Fruit fly (Drosophila melanogaster) whole organism: ENCODE results near the gene Ypel.

Experiments used
- CG8478 ChIP-seq: fragments of >200 bp; optimal IDR thresholded peaks from 2 replicates; lab custom pipeline; 2018; ENCODE audit warnings: inconsistent platforms
- Dll ChIP-seq: fragments of >200 bp; optimal IDR thresholded peaks from 2 replicates; lab custom pipeline; 2017
- EcR ChIP-seq, 2 experiments: fragments of >200 bp; optimal IDR thresholded peaks; 2 replicates each; lab custom pipeline; 2017; ENCODE audit warnings: missing biosample characterization in 2 of 2, missing genetic modification characterization in 2 of 2, missing genetic modification reagents in 2 of 2
- pan ChIP-seq: fragments of >200 bp; optimal IDR thresholded peaks from 2 replicates; lab custom pipeline; 2017
- psq ChIP-seq: fragments of >200 bp; optimal IDR thresholded peaks from 2 replicates; lab custom pipeline; 2017
- usp ChIP-seq: fragments of >200 bp; optimal IDR thresholded peaks from 2 replicates; lab custom pipeline; 2017; ENCODE audit warnings: missing biosample characterization, missing genetic modification characterization, mixed read lengths

dm6 chrX:10158175-10158574, 54.0 kb downstream of the Ypel start, which contains the start of gene CG43902:
- TF ChIP-seq EcR (GFP tag; optimal IDR thresholded peaks at IDR 0.05; lab: Kevin White, UChicago) (no peak), usp (GFP tag; lab: Kevin White, UChicago) (no peak), psq (no peak), CG8478 (lab: Kevin White, UChicago) (no peak), Dll (lab: Kevin White, UChicago) (no peak), pan (lab: Kevin White, UChicago) (no peak)
